Worm (Caenorhabditis elegans) whole organism, L3 larva: ENCODE measurements around the gene F38E1.6.
A peak's percentile ranks its signal among the peaks of the same experiment; 100 is the strongest.

Experiments
- ceh-82 ChIP-seq: fragments of 150-350 bp; optimal IDR thresholded peaks from 2 replicates; lab custom pipeline; 2014; ENCODE audit warnings: missing biosample characterization, missing genetic modification characterization
- elt-3 ChIP-seq, 3 experiments: fragments of 150-350 bp in 1 of 3; sonication (generic microtip) in 2 of 3; optimal IDR thresholded peaks; 2 replicates in 2 of 3; 4 replicates in 1 of 3; lab custom pipeline; 2014 to 2017; ENCODE audit warnings: missing biosample characterization in 3 of 3, missing genetic modification characterization in 3 of 3
- fos-1 ChIP-seq: fragments of 150-350 bp; optimal IDR thresholded peaks from 2 replicates; lab custom pipeline; 2014; ENCODE audit warnings: missing biosample characterization, missing genetic modification characterization
- hmg-11 ChIP-seq: sonication (generic microtip); optimal IDR thresholded peaks from 2 replicates; lab custom pipeline; 2016; ENCODE audit warnings: missing genetic modification characterization, missing compliant biosample characterization
- lin-15B ChIP-seq: fragments of 150-350 bp; optimal IDR thresholded peaks from 2 replicates; lab custom pipeline; 2014; ENCODE audit warnings: missing biosample characterization, missing genetic modification characterization
- lin-39 ChIP-seq: fragments of 150-350 bp; optimal IDR thresholded peaks from 2 replicates; lab custom pipeline; 2018; ENCODE audit warnings: missing biosample characterization, missing genetic modification reagents, missing genetic modification characterization
- lsy-12 ChIP-seq: sonication (generic microtip); optimal IDR thresholded peaks from 2 replicates; lab custom pipeline; 2016; ENCODE audit warnings: mild to moderate bottlenecking, missing genetic modification characterization, missing compliant biosample characterization
- mdl-1 ChIP-seq: fragments of 150-350 bp; optimal IDR thresholded peaks from 2 replicates; lab custom pipeline; 2014; ENCODE audit warnings: missing biosample characterization, missing genetic modification characterization
- nhr-237 ChIP-seq: fragments of 150-350 bp; optimal IDR thresholded peaks from 2 replicates; lab custom pipeline; 2014; ENCODE audit warnings: missing biosample characterization, missing genetic modification characterization
- snpc-4 ChIP-seq: fragments of 150-350 bp; optimal IDR thresholded peaks from 2 replicates; lab custom pipeline; 2014; ENCODE audit warnings: missing biosample characterization, missing genetic modification characterization
- unc-62 ChIP-seq: fragments of 150-350 bp; sonication (generic microtip); optimal IDR thresholded peaks from 4 replicates; lab custom pipeline; 2014; ENCODE audit warnings: missing biosample characterization, missing genetic modification reagents, missing genetic modification characterization

DNA sequence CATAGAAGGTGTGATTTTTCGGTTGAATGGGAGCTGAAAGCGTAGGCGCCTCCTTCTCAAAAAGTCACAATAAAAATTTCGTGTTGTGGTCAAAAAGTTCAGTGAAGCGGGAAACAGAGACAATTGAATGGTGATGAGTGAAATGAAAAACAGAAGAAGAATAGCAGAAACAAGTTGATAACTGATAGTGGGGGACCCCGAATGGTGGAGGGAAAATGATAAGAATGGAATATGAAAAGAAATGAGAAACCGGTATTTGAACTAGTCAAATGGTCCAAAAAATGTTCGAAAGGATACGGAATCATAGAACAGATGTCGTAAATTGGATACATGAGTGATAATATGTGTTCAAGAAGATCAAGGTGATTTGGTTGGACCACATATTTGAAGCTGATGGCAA is 44.4 kb downstream of the F38E1.6 start:
- TF ChIP-seq unc-62 (GFP tag; lab: Kevin White, UChicago) (no peak), fos-1 (tag; lab: Kevin White, UChicago) (no peak), snpc-4 (tag; lab: Kevin White, UChicago) (no peak), lin-15B (tag; lab: Kevin White, UChicago) (no peak), mdl-1 (tag; lab: Kevin White, UChicago) (no peak), lsy-12 (tag; lab: Kevin White, UChicago) (no peak), nhr-237 (tag; lab: Kevin White, UChicago) (no peak), elt-3 (tag; optimal IDR thresholded peaks at IDR 0.05; lab: Kevin White, UChicago) (peak in 1 of 3 experiments; percentile 55), ceh-82 (tag; lab: Kevin White, UChicago) (no peak), hmg-11 (no peak), lin-39 (no peak)
